Worm (Caenorhabditis elegans) whole organism, late embryonic: Measurements from ENCODE around the gene C46H3.1.

Source experiments
- C08G9.2 ChIP-seq: sonication (generic microtip); optimal IDR thresholded peaks from 2 replicates; lab custom pipeline; 2016; ENCODE audit warnings: mild to moderate bottlenecking, missing genetic modification characterization, moderate library complexity, missing compliant biosample characterization
- K02D7.2 ChIP-seq: sonication (generic microtip); optimal IDR thresholded peaks from 2 replicates; lab custom pipeline; 2017; ENCODE audit warnings: mild to moderate bottlenecking, missing genetic modification characterization, missing compliant biosample characterization
- ahr-1 ChIP-seq: sonication (generic microtip); optimal IDR thresholded peaks from 2 replicates; lab custom pipeline; 2016; ENCODE audit warnings: missing genetic modification characterization, missing compliant biosample characterization
- ceh-14 ChIP-seq: sonication (generic microtip); optimal IDR thresholded peaks from 2 replicates; lab custom pipeline; 2016; ENCODE audit warnings: missing genotype, missing genetic modification characterization, missing compliant biosample characterization
- ceh-18 ChIP-seq: sonication (generic microtip); optimal IDR thresholded peaks from 2 replicates; lab custom pipeline; 2016; ENCODE audit warnings: missing genetic modification characterization, missing compliant biosample characterization
- ceh-19 ChIP-seq: fragments of 200-800 bp; sonication (Bioruptor generic); optimal IDR thresholded peaks from 2 replicates; lab custom pipeline; 2018; ENCODE audit warnings: mild to moderate bottlenecking, missing genetic modification characterization, missing compliant biosample characterization
- ceh-2 ChIP-seq: sonication (generic microtip); optimal IDR thresholded peaks from 2 replicates; lab custom pipeline; 2016; ENCODE audit warnings: missing genotype, missing genetic modification characterization, missing compliant biosample characterization
- ceh-30 ChIP-seq: fragments of 150-350 bp; optimal IDR thresholded peaks from 2 replicates; lab custom pipeline; 2014; ENCODE audit warnings: missing biosample characterization, missing genetic modification characterization
- ceh-31 ChIP-seq: sonication (generic microtip); optimal IDR thresholded peaks from 2 replicates; lab custom pipeline; 2016; ENCODE audit warnings: missing genetic modification characterization, missing compliant biosample characterization
- ceh-34 ChIP-seq: sonication (generic microtip); optimal IDR thresholded peaks from 2 replicates; lab custom pipeline; 2016; ENCODE audit warnings: mild to moderate bottlenecking, missing genetic modification characterization, missing compliant biosample characterization
- ceh-48 ChIP-seq: sonication (generic microtip); optimal IDR thresholded peaks from 2 replicates; lab custom pipeline; 2016; ENCODE audit warnings: missing genetic modification characterization, inconsistent platforms, missing compliant biosample characterization
- dmd-4 ChIP-seq: sonication (generic microtip); optimal IDR thresholded peaks from 2 replicates; lab custom pipeline; 2016; ENCODE audit warnings: borderline replicate concordance, missing genetic modification characterization, missing compliant biosample characterization
- dve-1 ChIP-seq: sonication (generic microtip); optimal IDR thresholded peaks from 2 replicates; lab custom pipeline; 2017; ENCODE audit warnings: antibody characterized with exemption, mild to moderate bottlenecking, missing genetic modification characterization, missing compliant biosample characterization
- ets-4 ChIP-seq: sonication (generic microtip); optimal IDR thresholded peaks from 2 replicates; lab custom pipeline; 2016; ENCODE audit warnings: missing genetic modification characterization, missing compliant biosample characterization
- eyg-1 ChIP-seq: sonication (generic microtip); optimal IDR thresholded peaks from 2 replicates; lab custom pipeline; 2016; ENCODE audit warnings: missing genotype, missing genetic modification characterization, missing compliant biosample characterization
- fkh-6 ChIP-seq: sonication (generic microtip); optimal IDR thresholded peaks from 2 replicates; lab custom pipeline; 2016; ENCODE audit warnings: missing genetic modification characterization, missing compliant biosample characterization
- hlh-13 ChIP-seq: fragments of 200-800 bp; sonication (Bioruptor generic); optimal IDR thresholded peaks from 2 replicates; lab custom pipeline; 2018; ENCODE audit warnings: mild to moderate bottlenecking, missing genetic modification characterization, missing compliant biosample characterization
- hlh-15 ChIP-seq: sonication (generic microtip); optimal IDR thresholded peaks from 2 replicates; lab custom pipeline; 2016; ENCODE audit warnings: missing genetic modification characterization, missing compliant biosample characterization
- hlh-30 ChIP-seq: sonication (generic microtip); optimal IDR thresholded peaks from 2 replicates; lab custom pipeline; 2017; ENCODE audit warnings: antibody characterized with exemption, missing genetic modification characterization, missing compliant biosample characterization; ENCODE audit not compliant: insufficient read depth
- hlh-6 ChIP-seq: sonication (generic microtip); optimal IDR thresholded peaks from 2 replicates; lab custom pipeline; 2016; ENCODE audit warnings: missing genotype, missing genetic modification characterization, missing compliant biosample characterization
- madf-2 ChIP-seq: sonication (generic microtip); optimal IDR thresholded peaks from 2 replicates; lab custom pipeline; 2017; ENCODE audit warnings: missing genetic modification characterization, missing compliant biosample characterization
- mec-3 ChIP-seq: sonication (generic microtip); optimal IDR thresholded peaks from 2 replicates; lab custom pipeline; 2016; ENCODE audit warnings: borderline replicate concordance, missing genetic modification characterization, missing compliant biosample characterization
- nfya-1 ChIP-seq: sonication (generic microtip); optimal IDR thresholded peaks from 2 replicates; lab custom pipeline; 2017; ENCODE audit warnings: missing genetic modification characterization, mild to moderate bottlenecking, missing compliant biosample characterization, antibody characterized with exemption, moderate library complexity
- nhr-232 ChIP-seq: sonication (generic microtip); optimal IDR thresholded peaks from 2 replicates; lab custom pipeline; 2016; ENCODE audit warnings: missing genetic modification characterization, missing compliant biosample characterization
- odd-2 ChIP-seq: sonication (generic microtip); optimal IDR thresholded peaks from 2 replicates; lab custom pipeline; 2017; ENCODE audit warnings: antibody characterized with exemption, mild to moderate bottlenecking, missing genetic modification characterization, missing compliant biosample characterization
- pat-9 ChIP-seq: fragments of 200-800 bp; sonication (Bioruptor generic); optimal IDR thresholded peaks from 2 replicates; lab custom pipeline; 2018; ENCODE audit warnings: mild to moderate bottlenecking, missing genetic modification characterization, moderate library complexity, missing compliant biosample characterization
- pha-2 ChIP-seq: sonication (generic microtip); optimal IDR thresholded peaks from 2 replicates; lab custom pipeline; 2017; ENCODE audit warnings: mild to moderate bottlenecking, missing genetic modification characterization, missing compliant biosample characterization
- sox-4 ChIP-seq: sonication (generic microtip); optimal IDR thresholded peaks from 2 replicates; lab custom pipeline; 2017; ENCODE audit warnings: mild to moderate bottlenecking, missing genetic modification characterization, inconsistent platforms, missing compliant biosample characterization
- syd-9 ChIP-seq: sonication (generic microtip); optimal IDR thresholded peaks from 2 replicates; lab custom pipeline; 2016; ENCODE audit warnings: mild to moderate bottlenecking, missing genetic modification characterization, moderate library complexity, missing compliant biosample characterization
- tbx-7 ChIP-seq: sonication (generic microtip); optimal IDR thresholded peaks from 2 replicates; lab custom pipeline; 2016; ENCODE audit warnings: missing genotype, missing genetic modification characterization, missing compliant biosample characterization
- ttx-3 ChIP-seq: sonication (generic microtip); optimal IDR thresholded peaks from 2 replicates; lab custom pipeline; 2016; ENCODE audit warnings: missing genetic modification reagents, missing genetic modification characterization, missing compliant biosample characterization
- unc-3 ChIP-seq, 2 experiments: fragments of 200-800 bp in 1 of 2; sonication (Bioruptor generic) in 1 of 2; sonication (generic microtip) in 1 of 2; conservative IDR thresholded peaks in 1 of 2; optimal IDR thresholded peaks in 1 of 2; 2 replicates each; pipeline versions ENCODE4 v1.3.6 to Lab custom; 2016 to 2022; ENCODE audit warnings: missing compliant biosample characterization in 2 of 2, missing genetic modification characterization in 2 of 2, missing genetic modification reagents in 1 of 2
- unc-42 ChIP-seq: sonication (generic microtip); optimal IDR thresholded peaks from 2 replicates; lab custom pipeline; 2016; ENCODE audit warnings: missing genotype, missing genetic modification characterization, missing compliant biosample characterization
- unc-86 ChIP-seq: sonication (generic microtip); optimal IDR thresholded peaks from 2 replicates; lab custom pipeline; 2016; ENCODE audit warnings: missing genetic modification characterization, missing compliant biosample characterization

The C46H3.1 gene

DNA sequence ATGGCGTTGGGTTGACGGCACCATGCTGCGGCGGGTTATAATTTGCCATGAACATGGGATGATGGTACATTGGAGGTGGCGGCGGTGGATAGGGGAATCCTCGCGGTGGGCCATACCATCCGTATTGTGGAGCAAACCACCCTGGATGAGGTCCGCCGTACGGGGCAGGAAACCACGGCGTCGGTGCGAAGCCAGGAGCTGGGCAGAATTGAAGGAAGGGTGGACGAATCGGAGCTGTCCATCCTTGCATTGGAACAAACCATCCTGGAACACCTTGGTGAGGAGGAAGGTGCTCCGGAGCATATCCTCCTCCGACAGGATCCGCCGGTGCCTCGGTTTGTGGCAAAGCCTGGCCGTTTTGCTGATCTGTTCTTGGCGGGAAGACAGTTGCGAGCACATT, 6.6 kb upstream of the C46H3.1 start:
- no peak for TF ChIP-seq hlh-15 (tag; lab: Kevin White, UChicago)
- TF ChIP-seq ceh-48 (tag; lab: Kevin White, UChicago), result no peak
- TF ChIP-seq syd-9 (tag; lab: Kevin White, UChicago), result no peak
- TF ChIP-seq mec-3 (tag; lab: Kevin White, UChicago), result peak; percentile 8
- no peak for TF ChIP-seq hlh-6 (tag; lab: Kevin White, UChicago)

DNA sequence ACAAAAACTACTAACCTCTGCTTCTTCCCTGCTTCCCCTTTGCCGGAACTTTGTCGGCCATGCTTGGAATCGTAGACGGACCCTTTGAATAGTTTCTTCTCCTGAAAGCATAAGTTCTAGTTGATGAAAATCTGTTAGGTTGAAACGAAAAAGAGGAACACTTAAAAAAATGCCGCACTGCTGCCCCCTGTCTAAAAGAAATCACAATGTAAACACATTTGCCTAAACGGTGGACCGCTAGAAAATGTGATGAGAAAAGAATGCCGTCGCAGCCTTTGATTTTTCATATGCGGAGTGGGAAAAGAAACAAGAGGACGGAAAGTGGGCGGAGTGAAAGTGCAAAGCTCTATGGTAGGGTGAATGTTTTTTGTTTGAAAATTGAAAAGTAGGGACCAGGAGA, 3.2 kb upstream of the C46H3.1 start, which contains the start of gene T13G4.7:
Gene T13G4.7, minus strand, starts transcription at position 101 of the 400 bp plus-strand sequence.
- TF ChIP-seq syd-9 (tag; lab: Kevin White, UChicago) (no peak), hlh-30 (tag; lab: Kevin White, UChicago) (no peak), dve-1 (no peak), nhr-232 (no peak), pat-9 (tag; lab: Kevin White, UChicago) (no peak), pha-2 (tag; lab: Kevin White, UChicago) (no peak), eyg-1 (tag; lab: Kevin White, UChicago) (no peak), ceh-31 (no peak), tbx-7 (no peak), odd-2 (no peak), nfya-1 (tag; lab: Kevin White, UChicago) (no peak), dmd-4 (tag; lab: Kevin White, UChicago) (no peak), sox-4 (tag; lab: Kevin White, UChicago) (no peak), hlh-15 (tag; lab: Kevin White, UChicago) (no peak), K02D7.2 (tag; lab: Kevin White, UChicago) (no peak)

DNA sequence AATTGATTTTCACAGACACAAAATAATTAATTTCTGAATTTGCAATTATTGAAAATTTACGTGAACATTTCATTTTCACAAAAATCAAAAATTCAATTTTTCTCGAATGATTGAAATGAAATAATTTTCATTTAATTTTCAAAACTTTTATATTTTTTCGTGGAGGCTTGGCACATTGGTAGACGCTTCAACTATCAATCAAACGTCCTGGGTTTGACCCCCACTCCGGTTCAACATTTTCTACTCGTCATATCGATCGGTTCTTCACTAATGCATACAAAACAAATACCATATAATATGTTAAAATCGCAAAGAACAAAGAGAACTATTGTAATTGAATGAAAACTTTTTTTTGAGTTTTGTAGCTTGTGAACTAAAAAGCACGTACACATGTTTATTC, 1.3 kb upstream of the C46H3.1 start:
- TF ChIP-seq ceh-14, result no peak
- no peak for TF ChIP-seq pat-9 (tag; lab: Kevin White, UChicago)
- TF ChIP-seq ttx-3, result no peak
- TF ChIP-seq C08G9.2 (tag; lab: Kevin White, UChicago), result no peak
- no peak for TF ChIP-seq ceh-30 (tag; lab: Kevin White, UChicago)
- TF ChIP-seq pha-2 (tag; lab: Kevin White, UChicago), result no peak
- no peak for TF ChIP-seq ceh-18 (tag; lab: Kevin White, UChicago)
- TF ChIP-seq ets-4 (tag; lab: Kevin White, UChicago), result no peak
- no peak for TF ChIP-seq hlh-13 (GFP tag; lab: Kevin White, UChicago)
- TF ChIP-seq dve-1, result no peak
- no peak for TF ChIP-seq ceh-34 (tag; lab: Kevin White, UChicago)
- no peak for TF ChIP-seq madf-2 (tag; lab: Kevin White, UChicago)
- no peak for TF ChIP-seq unc-3 (GFP tag; conservative IDR thresholded peaks at IDR 0.05; lab: Robert Waterston, UW)
- no peak for TF ChIP-seq unc-3 (tag; optimal IDR thresholded peaks at IDR 0.05; lab: Kevin White, UChicago)
- no peak for TF ChIP-seq sox-4 (tag; lab: Kevin White, UChicago)
- no peak for TF ChIP-seq eyg-1 (tag; lab: Kevin White, UChicago)

DNA sequence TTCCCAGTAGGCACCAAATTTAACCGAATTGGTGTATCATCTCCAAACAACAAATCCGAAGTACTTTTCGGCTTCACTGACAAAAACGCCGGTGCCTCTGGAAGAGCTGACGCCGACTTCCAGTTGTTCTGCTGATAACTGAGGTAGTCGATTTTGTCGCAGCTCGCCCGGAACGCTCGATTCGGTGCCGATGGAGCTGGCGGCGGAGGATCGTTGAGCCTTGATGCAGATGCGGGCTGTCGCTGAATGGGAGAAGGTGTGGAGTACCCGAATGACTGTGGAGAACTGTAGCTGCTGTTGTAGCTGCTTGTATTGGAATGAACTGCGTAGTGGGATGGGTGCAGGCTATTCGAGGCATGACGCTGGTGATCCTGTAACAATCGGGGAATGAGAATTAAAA, 3.9 kb downstream of the C46H3.1 start:
- TF ChIP-seq unc-86 (tag; lab: Kevin White, UChicago), result no peak
- no peak for TF ChIP-seq fkh-6 (tag; lab: Kevin White, UChicago)
- no peak for TF ChIP-seq ahr-1
- no peak for TF ChIP-seq ceh-19 (GFP tag; lab: Kevin White, UChicago)
- TF ChIP-seq, all 69 proteins: peak for 0

DNA sequence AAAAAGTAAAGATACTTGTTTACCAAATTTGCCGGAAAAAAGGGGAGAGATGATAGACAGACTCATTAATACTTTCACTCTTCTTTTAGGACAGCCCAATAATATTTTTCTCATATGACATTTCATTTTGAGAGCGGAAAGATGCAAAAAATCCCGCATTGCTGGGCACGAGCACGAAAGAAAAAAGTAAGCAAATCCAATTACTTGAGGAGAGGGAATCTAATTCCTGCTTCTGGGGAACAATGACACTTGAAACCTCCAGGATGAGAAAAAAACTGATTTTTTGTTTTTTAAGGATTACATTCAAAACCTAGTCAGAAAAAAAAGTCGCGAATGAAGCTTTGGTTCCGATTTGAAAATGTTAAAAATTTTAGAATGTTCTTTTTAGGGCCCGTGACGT, 7.6 kb downstream of the C46H3.1 start:
- no peak for TF ChIP-seq ceh-2 (tag; lab: Kevin White, UChicago)
- peak; percentile 64 for TF ChIP-seq unc-42
